Worm (Caenorhabditis elegans): ENCODE measurements around the gene mks-2.
A peak's percentile ranks its signal among the peaks of the same experiment; 100 is the strongest.

- no peak for TF ChIP-seq jun-1 (tag; optimal IDR thresholded peaks at IDR 0.05)
- no peak for TF ChIP-seq nhr-23 (tag; optimal IDR thresholded peaks at IDR 0.05)
- no peak for TF ChIP-seq ama-1 (optimal IDR thresholded peaks at IDR 0.05)
- no peak for TF ChIP-seq pqm-1 (tag; optimal IDR thresholded peaks at IDR 0.05)
- TF ChIP-seq zag-1 (tag; optimal IDR thresholded peaks at IDR 0.05) = no peak
- TF ChIP-seq snpc-4 (tag; optimal IDR thresholded peaks at IDR 0.05) = no peak
- no peak for TF ChIP-seq mdl-1 (tag; optimal IDR thresholded peaks at IDR 0.05)
- TF ChIP-seq fkh-2 (tag; optimal IDR thresholded peaks at IDR 0.05) = no peak
- TF ChIP-seq nhr-28 (tag; optimal IDR thresholded peaks at IDR 0.05) = no peak
- TF ChIP-seq nfya-1 (tag; optimal IDR thresholded peaks at IDR 0.05; ENCODE audit: insufficient read depth) = peak; percentile 6
- no peak for TF ChIP-seq lsy-12 (tag; optimal IDR thresholded peaks at IDR 0.05)
- no peak for TF ChIP-seq nhr-11 (tag; optimal IDR thresholded peaks at IDR 0.05)
These were observed 37.9 kb downstream of the mks-2 start for ce11 chrII:6181337-6181736.
